Worm (Caenorhabditis elegans): ENCODE data around the gene psf-1.

psf-1 gene

DNA sequence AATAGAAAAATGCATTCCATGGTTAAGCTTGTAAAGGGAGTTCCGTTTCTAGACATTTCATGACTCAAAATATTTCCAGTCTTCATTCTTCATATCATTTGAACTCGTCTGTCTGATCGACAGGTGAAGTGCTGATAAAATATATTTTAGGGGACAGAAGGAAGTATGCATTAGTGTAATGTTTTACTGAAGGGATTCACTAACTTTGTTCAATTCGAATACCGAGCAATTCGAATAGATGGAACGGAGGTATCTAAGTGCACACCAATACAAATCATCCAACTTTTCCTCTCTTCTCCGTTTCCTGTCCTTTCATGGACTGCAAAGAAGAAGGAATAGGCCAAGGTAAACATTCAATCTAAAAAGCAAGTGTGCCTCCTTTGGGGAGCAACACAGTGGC is 4.7 kb upstream of the psf-1 start:
- TF ChIP-seq unc-130 (GFP tag; optimal IDR thresholded peaks at IDR 0.05) (no peak), dox-1 (GFP tag; IDR thresholded peaks at IDR 0.05) (0 out of 2 replicates have a peak, but pooled peaks have one; percentile 2), nhr-80 (tag; optimal IDR thresholded peaks at IDR 0.05) (peak; percentile 65), dpff-1 (tag; optimal IDR thresholded peaks at IDR 0.05) (no peak), efl-1 (GFP tag; optimal IDR thresholded peaks at IDR 0.05) (no peak), nhr-120 (GFP tag; IDR thresholded peaks at IDR 0.05) (no peak)

DNA sequence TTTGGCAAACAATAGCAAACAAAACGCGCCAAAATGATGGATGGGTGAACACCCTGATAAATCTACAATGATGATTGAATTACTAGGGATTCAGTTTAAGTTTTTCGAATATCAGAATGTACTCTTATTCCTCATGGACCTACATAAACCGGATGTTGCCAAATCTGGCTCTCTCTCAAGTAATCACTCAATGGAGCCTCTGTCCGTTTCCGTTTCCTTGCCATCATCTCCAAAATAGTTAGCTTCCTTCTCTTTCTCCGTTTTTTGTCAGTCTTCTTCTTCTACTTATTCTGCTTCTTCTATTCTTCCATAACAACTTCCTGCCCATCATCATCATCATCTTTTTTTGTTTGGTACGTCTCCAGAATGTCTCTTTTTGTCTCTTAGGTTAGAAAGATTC is 3.1 kb upstream of the psf-1 start:
- TF ChIP-seq mxl-1 (tag; optimal IDR thresholded peaks at IDR 0.05), result no peak
- TF ChIP-seq F49E8.2 (tag; optimal IDR thresholded peaks at IDR 0.05; ENCODE audit: insufficient read depth), result no peak
- no peak for TF ChIP-seq unc-130 (GFP tag; optimal IDR thresholded peaks at IDR 0.05)
- no peak for TF ChIP-seq F52B5.7 (tag; optimal IDR thresholded peaks at IDR 0.05)
- no peak for TF ChIP-seq T26A5.8 (tag; optimal IDR thresholded peaks at IDR 0.05)
- TF ChIP-seq T07F8.4 (tag; optimal IDR thresholded peaks at IDR 0.05), result no peak
- no peak for TF ChIP-seq D2030.7 (GFP tag; IDR thresholded peaks at IDR 0.05)
- no peak for TF ChIP-seq snpc-1.3 (tag; optimal IDR thresholded peaks at IDR 0.05; ENCODE audit: insufficient read depth)

DNA sequence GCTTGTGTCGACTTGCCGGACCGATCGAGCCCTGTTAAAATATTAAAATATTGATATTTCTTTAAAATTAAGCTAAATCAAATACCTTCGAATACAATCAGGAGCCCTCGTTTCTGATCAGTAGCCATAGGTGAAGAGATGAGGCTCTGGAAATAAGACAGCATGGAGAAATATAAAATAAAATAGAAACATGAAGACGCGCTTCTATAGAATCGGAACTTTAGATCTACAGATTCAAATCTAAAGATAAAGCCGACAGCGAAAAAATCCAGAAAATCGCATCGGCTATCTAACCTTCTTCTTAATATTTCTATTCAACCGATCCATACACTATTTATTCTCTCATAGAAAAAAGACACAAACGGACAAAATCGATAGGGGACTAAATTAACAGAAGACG is 1.5 kb upstream of the psf-1 start, which contains the start of gene dtmk-1:
TSS of gene dtmk-1 (minus strand) at position 146 of the 400 bp plus-strand sequence.
- peak; percentile 11 for TF ChIP-seq ama-1 (optimal IDR thresholded peaks at IDR 0.05)
- TF ChIP-seq ama-1 (GFP tag; optimal IDR thresholded peaks at IDR 0.05), result peak in 1 of 2 experiments; percentile 47
- TF ChIP-seq B0336.3 (GFP tag; IDR thresholded peaks at IDR 0.05), result no peak
- TF ChIP-seq ekl-4 (GFP tag; IDR thresholded peaks at IDR 0.05), result 0 out of 2 replicates have a peak, but pooled peaks have one; percentile 21
- no peak for TF ChIP-seq die-1 (tag; optimal IDR thresholded peaks at IDR 0.05)
- TF ChIP-seq snpc-1.1 (tag; optimal IDR thresholded peaks at IDR 0.05; ENCODE audit: insufficient read depth), result peak; percentile 17
- 0 out of 2 replicates have a peak, but pooled peaks have one; percentile 12 for TF ChIP-seq hmg-1.2 (GFP tag; IDR thresholded peaks at IDR 0.05)
- no peak for TF ChIP-seq let-526 (GFP tag; IDR thresholded peaks at IDR 0.05)
- TF ChIP-seq F10E7.11 (tag; optimal IDR thresholded peaks at IDR 0.05), result no peak

DNA sequence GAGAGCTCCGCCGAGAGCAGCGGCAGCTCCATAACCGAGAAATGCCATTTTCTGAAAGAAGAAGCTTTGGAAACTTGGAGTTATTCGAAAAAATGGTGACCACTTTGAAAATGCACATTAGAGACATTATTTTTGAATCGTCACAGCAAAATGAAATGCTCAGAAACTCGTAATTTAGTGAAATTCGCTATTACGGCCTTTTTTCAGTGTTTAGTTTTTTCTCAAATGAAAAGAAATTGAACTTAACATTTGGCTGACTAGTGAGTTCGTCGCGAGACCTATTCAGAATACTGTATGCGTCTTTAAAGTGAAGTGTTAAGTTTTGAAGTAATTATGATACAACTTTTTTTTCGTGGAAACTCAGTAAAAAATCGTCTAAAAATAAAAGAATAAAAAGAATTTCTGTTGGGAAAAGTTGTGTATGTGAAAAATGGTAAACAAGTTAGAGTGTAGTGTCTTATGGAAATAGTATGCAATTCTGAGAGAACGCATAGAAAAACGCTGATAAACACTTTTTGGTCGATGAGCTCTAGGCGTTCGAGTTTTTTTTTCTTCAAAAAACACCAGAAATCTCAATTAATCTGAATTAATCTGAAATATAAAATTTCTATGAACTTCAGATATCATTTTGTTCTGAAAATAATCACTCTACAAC is 2.1 kb downstream of the psf-1 start, which contains the start of gene R53.5:
TSS of gene R53.5 (minus strand) at position 51 of the 655 bp plus-strand sequence.
- 0 out of 2 replicates have a peak, but pooled peaks have one; percentile 10 for TF ChIP-seq nfyb-1 (GFP tag; IDR thresholded peaks at IDR 0.05)
- no peak for TF ChIP-seq ceh-27 (GFP tag; optimal IDR thresholded peaks at IDR 0.05)
- TF ChIP-seq K12H6.12 (tag; optimal IDR thresholded peaks at IDR 0.05), result peak; percentile 19
- TF ChIP-seq rec-8 (tag; optimal IDR thresholded peaks at IDR 0.05), result peak in 1 of 2 experiments; percentile 10
- TF ChIP-seq hmg-1.2 (GFP tag; IDR thresholded peaks at IDR 0.05), result peak; percentile 73
- TF ChIP-seq snpc-1.3 (tag; optimal IDR thresholded peaks at IDR 0.05; ENCODE audit: insufficient read depth), result peak; percentile 4

DNA sequence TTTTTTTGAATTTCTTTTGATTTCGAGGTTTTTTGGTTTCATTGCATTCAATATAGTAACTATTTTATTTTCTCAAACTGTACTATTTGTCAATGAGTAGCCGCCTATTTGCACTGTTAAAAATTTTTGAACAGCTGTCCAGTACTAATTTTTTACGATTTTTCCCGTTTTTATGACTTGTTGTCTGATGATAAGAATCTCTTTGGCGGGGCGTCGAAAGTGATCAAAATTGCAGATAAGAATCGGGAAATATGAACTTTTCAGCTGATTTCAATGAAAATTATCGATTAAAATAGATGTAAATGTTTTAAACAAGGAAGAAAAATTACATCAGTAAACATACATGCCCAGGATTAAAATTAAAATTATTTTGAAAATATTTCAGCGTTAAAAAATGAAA is 5.7 kb downstream of the psf-1 start:
- TF ChIP-seq nhr-80 (tag; optimal IDR thresholded peaks at IDR 0.05) (peak; percentile 70), somi-1 (GFP tag; optimal IDR thresholded peaks at IDR 0.05) (no peak)

DNA sequence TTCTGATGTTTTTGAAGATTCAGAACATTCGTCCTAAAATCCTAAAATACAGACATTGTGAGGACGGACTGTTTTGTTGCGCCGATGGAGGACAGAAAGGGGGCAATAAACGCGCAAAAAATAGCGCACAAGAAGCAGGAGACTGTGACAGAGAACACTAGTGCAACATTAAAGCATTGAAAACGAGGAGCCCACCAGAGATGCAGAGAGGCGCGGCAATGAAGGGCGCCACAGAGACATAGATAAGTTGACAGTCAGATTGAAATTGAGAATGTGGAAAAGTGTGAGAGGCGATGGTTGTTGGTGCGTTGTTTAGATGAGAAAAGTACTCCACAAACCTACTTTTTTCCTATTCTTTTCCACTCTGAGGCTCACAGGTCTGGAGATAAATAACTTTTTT is 6.5 kb downstream of the psf-1 start, which contains the start of gene aakg-5:
TSS of gene aakg-5 (minus strand) at position 159 of the 400 bp plus-strand sequence.
- TF ChIP-seq zim-3 (tag; optimal IDR thresholded peaks at IDR 0.05), result no peak
- no peak for TF ChIP-seq mxl-1 (tag; optimal IDR thresholded peaks at IDR 0.05)
- TF ChIP-seq hlh-26 (GFP tag; conservative IDR thresholded peaks at IDR 0.05), result no peak
- no peak for TF ChIP-seq ZK185.1 (tag; optimal IDR thresholded peaks at IDR 0.05; ENCODE audit: poor library complexity, severe bottlenecking)
- no peak for TF ChIP-seq snpc-1.3 (tag; optimal IDR thresholded peaks at IDR 0.05; ENCODE audit: insufficient read depth)
- no peak for TF ChIP-seq Y95B8A.8 (GFP tag; IDR thresholded peaks at IDR 0.05)
- TF ChIP-seq cebp-2 (GFP tag; IDR thresholded peaks at IDR 0.05), result no peak
- TF ChIP-seq pbrm-1 (GFP tag; IDR thresholded peaks at IDR 0.05), result no peak
- no peak for TF ChIP-seq ztf-22 (GFP tag; optimal IDR thresholded peaks at IDR 0.05)
- no peak for TF ChIP-seq xnd-1 (tag; optimal IDR thresholded peaks at IDR 0.05)
- TF ChIP-seq K12H6.12 (tag; optimal IDR thresholded peaks at IDR 0.05), result peak; percentile 62
- TF ChIP-seq madf-8 (GFP tag; conservative IDR thresholded peaks at IDR 0.05), result no peak
- no peak for TF ChIP-seq B0035.1 (tag; optimal IDR thresholded peaks at IDR 0.05)
- TF ChIP-seq B0261.1 (tag; optimal IDR thresholded peaks at IDR 0.05), result no peak
- TF ChIP-seq lsl-1 (GFP tag; optimal IDR thresholded peaks at IDR 0.05), result no peak
